Fruit fly (Drosophila melanogaster) whole organism, adult: ENCODE results near the gene intr.

Source experiments
- CG12768 ChIP-seq: fragments of 200-800 bp; sonication (Bioruptor generic); optimal IDR thresholded peaks from 2 replicates; lab custom pipeline; 2017; ENCODE audit warnings: missing biosample characterization, missing genetic modification characterization, mild to moderate bottlenecking, moderate library complexity, missing genetic modification reagents
- CG14711 ChIP-seq: fragments of 200-800 bp; sonication (Bioruptor generic); optimal IDR thresholded peaks from 2 replicates; lab custom pipeline; 2018; ENCODE audit warnings: missing biosample characterization, mild to moderate bottlenecking, missing genetic modification characterization, moderate library complexity
- CG5204 ChIP-seq: fragments of 200-800 bp; sonication (Bioruptor generic); optimal IDR thresholded peaks from 2 replicates; lab custom pipeline; 2016; ENCODE audit warnings: missing biosample characterization, missing genetic modification characterization
- CG7045 ChIP-seq: fragments of 200-800 bp; sonication (Bioruptor generic); optimal IDR thresholded peaks from 2 replicates; lab custom pipeline; 2017; ENCODE audit warnings: missing biosample characterization, mild to moderate bottlenecking, missing genetic modification characterization
- CG7101 ChIP-seq: fragments of 200-800 bp; sonication (Bioruptor generic); optimal IDR thresholded peaks from 2 replicates; lab custom pipeline; 2018; ENCODE audit warnings: missing biosample characterization, mild to moderate bottlenecking, missing genetic modification characterization, moderate library complexity
- Clk ChIP-seq: fragments of 200-800 bp; sonication (Bioruptor generic); optimal IDR thresholded peaks from 2 replicates; lab custom pipeline; 2017; ENCODE audit warnings: missing biosample characterization, missing genetic modification characterization
- Crg-1 ChIP-seq: fragments of 200-800 bp; sonication (Bioruptor generic); optimal IDR thresholded peaks from 2 replicates; lab custom pipeline; 2016; ENCODE audit warnings: missing biosample characterization, missing genetic modification characterization
- Mnt ChIP-seq: fragments of 200-800 bp; sonication (Bioruptor generic); optimal IDR thresholded peaks from 2 replicates; lab custom pipeline; 2016; ENCODE audit warnings: missing biosample characterization, mild to moderate bottlenecking, missing genetic modification characterization
- bab1 ChIP-seq: fragments of 200-800 bp; sonication (Bioruptor generic); optimal IDR thresholded peaks from 3 replicates; lab custom pipeline; 2019; ENCODE audit warnings: missing biosample characterization, mild to moderate bottlenecking, missing genetic modification characterization, moderate library complexity
- cnc ChIP-seq, 2 experiments: fragments of >200 bp; optimal IDR thresholded peaks; 2 replicates each; lab custom pipeline; 2017
- kay ChIP-seq: fragments of 200-800 bp; sonication (Bioruptor generic); peaks from one replicate; lab custom pipeline; 2016; ENCODE audit warnings: missing biosample characterization, missing genetic modification characterization, borderline replicate concordance
- ovo ChIP-seq: fragments of 200-800 bp; sonication (Bioruptor generic); optimal IDR thresholded peaks from 2 replicates; lab custom pipeline; 2016; ENCODE audit warnings: missing biosample characterization, missing genetic modification characterization
- pad ChIP-seq: fragments of 200-800 bp; sonication (Bioruptor generic); optimal IDR thresholded peaks from 3 replicates; lab custom pipeline; 2017; ENCODE audit warnings: missing biosample characterization, missing genetic modification characterization, mild to moderate bottlenecking, moderate library complexity, missing genetic modification reagents
- tj ChIP-seq: fragments of 200-800 bp; sonication (Bioruptor generic); optimal IDR thresholded peaks from 3 replicates; lab custom pipeline; 2017; ENCODE audit warnings: missing biosample characterization, mild to moderate bottlenecking, missing genetic modification characterization, moderate library complexity

dm6 chr3R:28810942-28811676 lies 20.8 kb downstream of the intr start, which contains the start of gene wdn:
- TF ChIP-seq ovo (GFP tag; lab: Kevin White, UChicago) (peak; percentile 31), CG7045 (GFP tag; lab: Kevin White, UChicago) (no peak), bab1 (peak; percentile 36), cnc (optimal IDR thresholded peaks at IDR 0.05; lab: Kevin White, UChicago) (no peak), kay (GFP tag; lab: Kevin White, UChicago) (no peak), CG12768 (GFP tag; lab: Kevin White, UChicago) (no peak), CG14711 (tag; lab: Kevin White, UChicago) (no peak), CG5204 (peak; percentile 13), pad (GFP tag; lab: Kevin White, UChicago) (peak; percentile 25), tj (GFP tag; lab: Kevin White, UChicago) (no peak), Crg-1 (no peak), Mnt (peak; percentile 27), CG7101 (tag; lab: Kevin White, UChicago) (peak; percentile 32), Clk (no peak)
